Worm (Caenorhabditis elegans) whole organism, L4/young adult: ENCODE results near the gene T04G9.6.

Experiments
- W03F9.2 ChIP-seq: fragments of 150-350 bp; optimal IDR thresholded peaks from 2 replicates; lab custom pipeline; 2014; ENCODE audit warnings: missing biosample characterization, missing genetic modification characterization
- dao-5 ChIP-seq: sonication (generic microtip); optimal IDR thresholded peaks from 2 replicates; lab custom pipeline; 2016; ENCODE audit warnings: missing genotype, missing genetic modification characterization, moderate library complexity, missing compliant biosample characterization
- him-1 ChIP-seq: sonication (generic microtip); optimal IDR thresholded peaks from 2 replicates; lab custom pipeline; 2016; ENCODE audit warnings: missing genotype, missing genetic modification reagents, missing genetic modification characterization, missing compliant biosample characterization

Gene T04G9.6

DNA sequence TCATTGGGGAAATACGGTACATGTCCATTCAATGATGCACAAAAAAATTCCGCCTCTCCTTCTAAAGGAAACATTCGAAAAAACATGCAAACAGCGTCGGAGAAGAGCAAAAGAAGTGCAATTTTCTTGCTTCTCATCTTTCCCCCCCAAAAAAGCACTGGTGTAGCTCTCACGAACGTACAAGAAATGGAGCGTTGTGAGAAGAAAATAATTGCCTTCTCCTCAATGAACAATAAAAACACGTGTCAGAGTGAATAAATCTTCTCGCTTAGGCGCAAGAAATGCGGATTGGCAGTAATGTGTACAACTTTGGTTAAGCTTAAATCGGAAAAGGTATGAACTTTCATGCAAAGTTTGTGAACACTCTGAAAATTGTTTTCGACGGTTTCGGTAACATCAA is 36.4 kb downstream of the T04G9.6 start:
- TF ChIP-seq him-1 (tag; lab: Kevin White, UChicago), result no peak
- TF ChIP-seq dao-5, result no peak
- no peak for TF ChIP-seq W03F9.2 (tag; lab: Kevin White, UChicago)

DNA sequence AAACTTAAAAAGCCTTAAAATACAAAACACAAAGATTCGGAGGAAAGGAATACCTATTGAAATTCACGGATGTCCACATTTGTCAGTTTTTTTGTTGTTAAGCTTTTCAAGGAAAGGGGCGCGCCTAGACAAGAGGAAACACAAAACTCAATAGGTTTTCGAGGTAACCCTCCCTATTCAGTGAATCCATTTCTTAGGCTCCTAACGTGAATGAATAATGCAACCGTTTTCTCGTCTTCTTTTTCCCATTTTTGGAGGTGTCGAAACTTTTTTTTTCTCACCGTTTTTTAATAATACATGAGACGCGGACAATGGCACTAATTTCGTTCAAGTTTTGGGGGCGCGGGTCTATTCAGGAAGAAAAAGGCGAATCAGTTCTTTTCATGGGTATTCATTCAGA is 47.8 kb downstream of the T04G9.6 start:
- TF ChIP-seq dao-5, result no peak
- no peak for TF ChIP-seq W03F9.2 (tag; lab: Kevin White, UChicago)
- TF ChIP-seq him-1 (tag; lab: Kevin White, UChicago), result no peak

DNA sequence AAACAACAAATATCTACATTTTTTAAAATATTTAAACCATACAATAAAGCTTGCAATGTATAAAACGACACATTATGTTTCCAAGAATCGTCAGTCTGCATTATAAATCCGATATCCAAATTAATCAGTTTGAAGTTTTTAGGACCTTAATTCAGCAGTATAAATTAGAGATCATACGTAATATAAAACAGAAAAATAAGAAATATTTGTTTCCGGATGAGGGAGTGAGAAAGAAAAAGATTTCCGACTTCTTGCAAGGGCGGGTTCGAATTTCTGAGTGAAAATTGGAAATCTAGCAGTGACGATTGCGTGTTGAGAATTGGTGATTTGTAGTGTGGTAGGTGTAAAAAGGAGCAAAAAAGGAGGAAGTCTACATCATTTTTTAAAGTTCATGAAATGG is 49.2 kb downstream of the T04G9.6 start, which contains the start of gene npr-19:
Gene npr-19 (minus strand): TSS at position 101 of the 400 bp plus-strand sequence.
- TF ChIP-seq him-1 (tag; lab: Kevin White, UChicago) (no peak), W03F9.2 (tag; lab: Kevin White, UChicago) (no peak), dao-5 (no peak)
